Worm (Caenorhabditis elegans): ENCODE data around the gene mam-5.
A peak's percentile ranks its signal among the peaks of the same experiment; 100 is the strongest.

mam-5 gene

ce11 chrV:10000760-10001159, 48.3 kb downstream of the mam-5 start, which contains the start of gene K08H10.10:
Gene K08H10.10, plus strand, starts transcription at chrV:10001060.
- TF ChIP-seq ZK546.5 (tag; optimal IDR thresholded peaks at IDR 0.05) (no peak), dpl-1 (GFP tag; optimal IDR thresholded peaks at IDR 0.05) (no peak), cey-2 (tag; optimal IDR thresholded peaks at IDR 0.05; ENCODE audit: borderline replicate concordance, insufficient read depth) (no peak), snpc-1.2 (GFP tag; IDR thresholded peaks at IDR 0.05) (no peak), jun-1 (tag; optimal IDR thresholded peaks at IDR 0.05) (no peak), lin-15B (tag; optimal IDR thresholded peaks at IDR 0.05) (no peak), Y75B8A.6 (GFP tag; IDR thresholded peaks at IDR 0.05) (no peak), Y48G9A.11 (GFP tag; IDR thresholded peaks at IDR 0.05) (no peak)

- TF ChIP-seq mxl-3 (GFP tag; optimal IDR thresholded peaks at IDR 0.05) (peak; percentile 17), mdl-1 (tag; optimal IDR thresholded peaks at IDR 0.05) (peak in 1 of 2 experiments; percentile 41), tag-97 (GFP tag; IDR thresholded peaks at IDR 0.05) (no peak), nhr-48 (tag; optimal IDR thresholded peaks at IDR 0.05) (peak; percentile 66), Y75B8A.6 (GFP tag; IDR thresholded peaks at IDR 0.05) (no peak), nhr-28 (tag; optimal IDR thresholded peaks at IDR 0.05) (peak; percentile 89), aha-1 (tag) (peak; percentile 48), unc-62 (GFP tag; optimal IDR thresholded peaks at IDR 0.05 in 1 of 2) (peak in 1 of 2 experiments; percentile 98), unc-62 (tag; optimal IDR thresholded peaks at IDR 0.05) (no peak)
These were observed 50.2 kb downstream of the mam-5 start for ce11 chrV:10002720-10003119.

- peak in 1 of 2 experiments; percentile 41 for TF ChIP-seq mdl-1 (tag; optimal IDR thresholded peaks at IDR 0.05)
- peak; percentile 56 for TF ChIP-seq T20F7.1 (GFP tag; optimal IDR thresholded peaks at IDR 0.05)
- TF ChIP-seq lin-13 (GFP tag; optimal IDR thresholded peaks at IDR 0.05): peak; percentile 8
- TF ChIP-seq mep-1 (tag; optimal IDR thresholded peaks at IDR 0.05): peak; percentile 55
- TF ChIP-seq skn-1 (tag; optimal IDR thresholded peaks at IDR 0.05): no peak
- peak; percentile 72 for TF ChIP-seq dmd-6 (GFP tag; IDR thresholded peaks at IDR 0.05)
- TF ChIP-seq pqm-1 (tag; optimal IDR thresholded peaks at IDR 0.05): peak; percentile 64
- peak; percentile 18 for TF ChIP-seq nhr-102 (tag; optimal IDR thresholded peaks at IDR 0.05)
- TF ChIP-seq nhr-48 (tag; optimal IDR thresholded peaks at IDR 0.05): peak; percentile 57
- peak in 1 of 2 experiments; percentile 62 for TF ChIP-seq hif-1 (tag; optimal IDR thresholded peaks at IDR 0.05)
- peak; percentile 23 to 75 for TF ChIP-seq lsy-2 (tag; optimal IDR thresholded peaks at IDR 0.05)
- TF ChIP-seq unc-130 (GFP tag; optimal IDR thresholded peaks at IDR 0.05): peak; percentile 17
- no peak for TF ChIP-seq fkh-10 (GFP tag; optimal IDR thresholded peaks at IDR 0.05)
- no peak for TF ChIP-seq ctbp-1 (GFP tag; IDR thresholded peaks at IDR 0.05)
- no peak for TF ChIP-seq F10B5.3 (tag; optimal IDR thresholded peaks at IDR 0.05)
- peak; percentile 31 for TF ChIP-seq hlh-30 (tag; optimal IDR thresholded peaks at IDR 0.05; ENCODE audit: insufficient read depth)
- TF ChIP-seq madf-5 (GFP tag; IDR thresholded peaks at IDR 0.05): no peak
- TF ChIP-seq dpl-1 (GFP tag; optimal IDR thresholded peaks at IDR 0.05): peak; percentile 31
- TF ChIP-seq tra-1 (GFP tag; IDR thresholded peaks at IDR 0.05): peak; percentile 43; the same call in 1 of the 2 replicates
- TF ChIP-seq daf-16 (GFP tag; optimal IDR thresholded peaks at IDR 0.05): peak in 1 of 2 experiments; percentile 13
- TF ChIP-seq daf-16 (tag; optimal IDR thresholded peaks at IDR 0.05): peak; percentile 55
- TF ChIP-seq lin-38 (GFP tag; IDR thresholded peaks at IDR 0.05): peak; percentile 94
- peak; percentile 71 for TF ChIP-seq nhr-28 (tag; optimal IDR thresholded peaks at IDR 0.05)
- TF ChIP-seq daf-8 (GFP tag; IDR thresholded peaks at IDR 0.05): no peak
- TF ChIP-seq dve-1 (tag; optimal IDR thresholded peaks at IDR 0.05; ENCODE audit: insufficient read depth): peak; percentile 86
- TF ChIP-seq hlh-11 (tag; optimal IDR thresholded peaks at IDR 0.05): peak; percentile 75
- TF ChIP-seq nhr-77 (tag; optimal IDR thresholded peaks at IDR 0.05): peak; percentile 5
- no peak for TF ChIP-seq sdz-12 (GFP tag; optimal IDR thresholded peaks at IDR 0.05)
These were observed 50.9 kb downstream of the mam-5 start for ce11 chrV:10003315-10003969.
